Worm (Caenorhabditis elegans): ENCODE results near the gene oxy-4.

Gene oxy-4

DNA sequence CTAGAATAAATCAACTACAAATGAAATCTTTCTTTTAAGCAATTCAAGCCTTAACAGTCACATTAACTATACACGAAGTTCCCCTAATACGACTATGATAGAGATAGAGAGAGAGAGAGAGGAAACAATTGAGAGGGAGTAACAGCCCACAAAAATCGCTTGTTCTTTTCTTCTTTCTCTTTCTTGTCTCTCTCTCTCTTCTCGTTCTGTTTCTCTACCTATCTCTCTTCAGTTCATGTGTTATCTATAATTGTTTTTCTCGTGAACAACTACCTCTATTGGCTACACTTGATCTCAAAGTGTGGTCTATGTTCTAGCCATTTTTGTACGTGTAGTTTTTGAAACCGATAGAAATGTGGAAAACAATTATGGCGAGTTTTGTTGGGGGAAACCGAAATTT, 44.1 kb upstream of the oxy-4 start (continued):
- TF ChIP-seq F10E7.11 (tag; optimal IDR thresholded peaks at IDR 0.05) (no peak), rec-8 (tag; optimal IDR thresholded peaks at IDR 0.05) (no peak), F49E8.2 (tag; optimal IDR thresholded peaks at IDR 0.05; ENCODE audit: insufficient read depth) (no peak), nhr-80 (tag; optimal IDR thresholded peaks at IDR 0.05) (peak; percentile 66), cebp-2 (GFP tag; IDR thresholded peaks at IDR 0.05) (no peak), cebp-1 (GFP tag; IDR thresholded peaks at IDR 0.05) (no peak), cebp-1 (tag; optimal IDR thresholded peaks at IDR 0.05) (peak; percentile 43), sptf-2 (GFP tag; optimal IDR thresholded peaks at IDR 0.05) (no peak), lin-35 (GFP tag; optimal IDR thresholded peaks at IDR 0.05) (peak in 1 of 3 experiments; percentile 7), snpc-1.3 (tag; optimal IDR thresholded peaks at IDR 0.05; ENCODE audit: insufficient read depth) (no peak), hmg-1.2 (GFP tag; IDR thresholded peaks at IDR 0.05) (peak; percentile 47; the same call in 1 of the 2 replicates), mel-28 (tag; optimal IDR thresholded peaks at IDR 0.05; ENCODE audit: borderline replicate concordance) (no peak)

DNA sequence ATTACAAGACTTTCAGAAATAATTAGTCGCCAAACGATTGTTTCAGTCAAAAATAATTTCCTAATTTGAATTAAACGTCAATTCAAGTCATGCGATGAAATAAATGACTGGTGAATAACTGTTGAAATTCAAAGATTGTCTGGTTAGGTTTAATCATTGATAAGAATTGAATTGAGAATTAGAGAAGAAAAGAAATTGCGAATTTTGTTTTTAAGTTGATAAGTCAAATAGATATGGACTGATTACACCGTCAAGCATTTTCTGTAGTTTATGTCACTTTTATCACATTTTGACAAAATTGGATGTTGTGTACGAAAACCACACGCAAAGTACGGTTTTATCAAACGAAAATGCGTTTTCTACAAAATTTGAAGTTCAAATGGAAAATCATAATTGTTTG, 42.7 kb upstream of the oxy-4 start:
- TF ChIP-seq mes-4 (tag; optimal IDR thresholded peaks at IDR 0.05) (no peak), chd-7 (tag; optimal IDR thresholded peaks at IDR 0.05) (no peak), ztf-25 (GFP tag; IDR thresholded peaks at IDR 0.05) (no peak), hrde-1 (tag; optimal IDR thresholded peaks at IDR 0.05; ENCODE audit: borderline replicate concordance) (no peak), B0019.2 (GFP tag; conservative IDR thresholded peaks at IDR 0.05) (no peak), F10E7.11 (tag; optimal IDR thresholded peaks at IDR 0.05) (no peak), snpc-1.3 (tag; optimal IDR thresholded peaks at IDR 0.05; ENCODE audit: insufficient read depth) (no peak), tbx-9 (tag; optimal IDR thresholded peaks at IDR 0.05; ENCODE audit: borderline replicate concordance) (no peak), nhr-90 (tag; optimal IDR thresholded peaks at IDR 0.05) (no peak), egl-44 (GFP tag; IDR thresholded peaks at IDR 0.05) (no peak), F37B4.10 (GFP tag; IDR thresholded peaks at IDR 0.05) (no peak), F52B5.7 (tag; optimal IDR thresholded peaks at IDR 0.05) (no peak), nfyb-1 (GFP tag; IDR thresholded peaks at IDR 0.05) (no peak), Y53G8AR.9 (GFP tag; conservative IDR thresholded peaks at IDR 0.05) (no peak), efl-1 (GFP tag; optimal IDR thresholded peaks at IDR 0.05) (no peak), akir-1 (GFP tag; optimal IDR thresholded peaks at IDR 0.05) (no peak), athp-1 (tag; optimal IDR thresholded peaks at IDR 0.05) (no peak), tbp1 (GFP tag; optimal IDR thresholded peaks at IDR 0.05) (peak; percentile 11), K11D2.4 (GFP tag; IDR thresholded peaks at IDR 0.05) (no peak), unc-62 (GFP tag; optimal IDR thresholded peaks at IDR 0.05) (peak; percentile 82), ztf-28 (GFP tag; IDR thresholded peaks at IDR 0.05) (no peak), fkh-3 (tag; optimal IDR thresholded peaks at IDR 0.05) (no peak), madf-6 (GFP tag; IDR thresholded peaks at IDR 0.05) (no peak), F22D6.2 (tag; optimal IDR thresholded peaks at IDR 0.05) (no peak), madf-3 (GFP tag; IDR thresholded peaks at IDR 0.05) (no peak), let-526 (GFP tag; IDR thresholded peaks at IDR 0.05) (no peak), gei-17 (GFP tag; optimal IDR thresholded peaks at IDR 0.05) (no peak), aptf-3 (GFP tag; IDR thresholded peaks at IDR 0.05) (no peak), attf-5 (GFP tag; optimal IDR thresholded peaks at IDR 0.05) (peak; percentile 46), snpc-4 (GFP tag; optimal IDR thresholded peaks at IDR 0.05) (no peak), snpc-4 (tag; optimal IDR thresholded peaks at IDR 0.05) (peak in 1 of 4 experiments; percentile 17), T07F8.4 (tag; optimal IDR thresholded peaks at IDR 0.05) (no peak), pha-4 (tag; optimal IDR thresholded peaks at IDR 0.05) (no peak), lsy-27 (tag; optimal IDR thresholded peaks at IDR 0.05; ENCODE audit: borderline replicate concordance, insufficient read depth) (no peak), dpl-1 (GFP tag; optimal IDR thresholded peaks at IDR 0.05) (no peak), ztf-22 (GFP tag; optimal IDR thresholded peaks at IDR 0.05) (no peak), K12H6.12 (tag; optimal IDR thresholded peaks at IDR 0.05) (no peak), atf-7 (tag; optimal IDR thresholded peaks at IDR 0.05) (peak; percentile 35)

Measured in whole organism, young adult.